Fruit fly (Drosophila melanogaster) whole organism, embryonic: ENCODE data around the gene CG4960.

Source experiments
- Atf3 ChIP-seq: fragments of 200-800 bp; sonication (Bioruptor generic); optimal IDR thresholded peaks from 3 replicates; lab custom pipeline; 2016; ENCODE audit warnings: missing biosample characterization, missing genetic modification characterization
- CG10959 ChIP-seq: fragments of 200-800 bp; sonication (Bioruptor generic); IDR thresholded peaks from 2 replicates; pipeline ENCODE4 v1.3.6; 2022; ENCODE audit warnings: missing biosample characterization, missing genetic modification characterization
- CG12155 ChIP-seq: fragments of 200-800 bp; sonication (Bioruptor generic); optimal IDR thresholded peaks from 3 replicates; lab custom pipeline; 2016; ENCODE audit warnings: missing biosample characterization, missing genetic modification characterization
- CG12391 ChIP-seq: fragments of 200-800 bp; sonication (Bioruptor generic); optimal IDR thresholded peaks from 3 replicates; lab custom pipeline; 2018; ENCODE audit warnings: missing biosample characterization, mild to moderate bottlenecking, missing genetic modification characterization, moderate library complexity
- CG14667 ChIP-seq: fragments of 200-800 bp; sonication (Bioruptor generic); IDR thresholded peaks from 2 replicates; pipeline ENCODE4 v1.3.6; 2022; ENCODE audit warnings: missing biosample characterization, missing genetic modification characterization
- CG14710 ChIP-seq: fragments of 200-800 bp; sonication (Bioruptor generic); optimal IDR thresholded peaks from 3 replicates; lab custom pipeline; 2019; ENCODE audit warnings: missing biosample characterization, mild to moderate bottlenecking, missing genetic modification characterization, moderate library complexity
- CG15269 ChIP-seq: fragments of 200-800 bp; sonication (Bioruptor generic); optimal IDR thresholded peaks from 2 replicates; lab custom pipeline; 2018; ENCODE audit warnings: missing biosample characterization, mild to moderate bottlenecking, missing genetic modification characterization, moderate library complexity
- CG17328 ChIP-seq: fragments of 200-800 bp; sonication (Bioruptor generic); IDR thresholded peaks from 2 replicates; pipeline ENCODE4 v1.3.6; 2022; ENCODE audit warnings: missing biosample characterization, missing genetic modification characterization
- CG18011 ChIP-seq: fragments of 200-800 bp; sonication (Bioruptor generic); optimal IDR thresholded peaks from 2 replicates; lab custom pipeline; 2017; ENCODE audit warnings: missing biosample characterization, missing genetic modification characterization, mild to moderate bottlenecking, moderate library complexity, missing genotype
- CG3065 ChIP-seq: fragments of 200-800 bp; sonication (Bioruptor generic); optimal IDR thresholded peaks from 2 replicates; lab custom pipeline; 2016; ENCODE audit warnings: missing biosample characterization, missing genetic modification characterization
- CG3163 ChIP-seq: fragments of 200-800 bp; sonication (Bioruptor generic); optimal IDR thresholded peaks from 3 replicates; lab custom pipeline; 2016; ENCODE audit warnings: missing biosample characterization, missing genetic modification characterization
- CG3407 ChIP-seq: fragments of 200-800 bp; sonication (Bioruptor generic); optimal IDR thresholded peaks from 2 replicates; lab custom pipeline; 2018; ENCODE audit warnings: missing biosample characterization, mild to moderate bottlenecking, missing genetic modification characterization
- CG8089 ChIP-seq: fragments of 200-800 bp; sonication (Bioruptor generic); optimal IDR thresholded peaks from 3 replicates; lab custom pipeline; 2016; ENCODE audit warnings: missing biosample characterization, missing genetic modification characterization
- CG8359 ChIP-seq: fragments of 200-800 bp; sonication (Bioruptor generic); optimal IDR thresholded peaks from 2 replicates; lab custom pipeline; 2017; ENCODE audit warnings: missing biosample characterization, mild to moderate bottlenecking, missing genetic modification characterization, borderline replicate concordance
- CG9817 ChIP-seq: fragments of 200-800 bp; sonication (Bioruptor generic); optimal IDR thresholded peaks from 2 replicates; lab custom pipeline; 2018; ENCODE audit warnings: missing biosample characterization, mild to moderate bottlenecking, missing genetic modification characterization, moderate library complexity
- Elba2 ChIP-seq: fragments of 200-800 bp; sonication (Bioruptor generic); optimal IDR thresholded peaks from 3 replicates; lab custom pipeline; 2016; ENCODE audit warnings: missing biosample characterization, missing genetic modification characterization
- H2.0 ChIP-seq: fragments of 200-800 bp; sonication (Bioruptor generic); IDR thresholded peaks from 2 replicates; pipeline ENCODE4 v1.3.6; 2022; ENCODE audit warnings: missing biosample characterization, missing genetic modification characterization
- Hand ChIP-seq: fragments of 200-800 bp; sonication (Bioruptor generic); optimal IDR thresholded peaks from 2 replicates; lab custom pipeline; 2017; ENCODE audit warnings: mild to moderate bottlenecking, missing biosample characterization, missing genetic modification reagents, missing genetic modification characterization
- Jarid2 ChIP-seq: fragments of 200-800 bp; sonication (Bioruptor generic); optimal IDR thresholded peaks from 3 replicates; lab custom pipeline; 2017; ENCODE audit warnings: mild to moderate bottlenecking, missing biosample characterization, missing genetic modification reagents, missing genetic modification characterization
- Max ChIP-seq: fragments of 200-800 bp; sonication (Bioruptor generic); optimal IDR thresholded peaks from 2 replicates; lab custom pipeline; 2016; ENCODE audit warnings: missing biosample characterization, mild to moderate bottlenecking, missing genetic modification characterization
- Mes4 ChIP-seq: fragments of 200-800 bp; sonication (Bioruptor generic); optimal IDR thresholded peaks from 2 replicates; lab custom pipeline; 2016; ENCODE audit warnings: missing biosample characterization, missing genetic modification characterization
- Mrtf ChIP-seq: fragments of 200-800 bp; sonication (Bioruptor generic); IDR thresholded peaks from 3 replicates; pipeline ENCODE4 v1.3.6; 2022; ENCODE audit warnings: missing biosample characterization, missing genetic modification characterization
- Vsx1 ChIP-seq: fragments of 200-800 bp; sonication (Bioruptor generic); optimal IDR thresholded peaks from 2 replicates; lab custom pipeline; 2017; ENCODE audit warnings: missing biosample characterization, mild to moderate bottlenecking, missing genetic modification characterization, missing genetic modification reagents
- crc ChIP-seq: fragments of 200-800 bp; sonication (Bioruptor generic); optimal IDR thresholded peaks from 2 replicates; lab custom pipeline; 2016; ENCODE audit warnings: missing biosample characterization, missing genetic modification characterization
- crol ChIP-seq: fragments of 200-800 bp; sonication (Bioruptor generic); IDR thresholded peaks from 2 replicates; pipeline ENCODE4 v1.3.6; 2022; ENCODE audit warnings: missing biosample characterization, missing genetic modification characterization
- dmrt11E ChIP-seq: fragments of 200-800 bp; sonication (Bioruptor generic); optimal IDR thresholded peaks from 3 replicates; lab custom pipeline; 2018; ENCODE audit warnings: missing biosample characterization, mild to moderate bottlenecking, missing genetic modification characterization, moderate library complexity
- dysf ChIP-seq: fragments of 200-800 bp; sonication (Bioruptor generic); IDR thresholded peaks from 3 replicates; pipeline ENCODE4 v1.3.6; 2022; ENCODE audit warnings: missing biosample characterization, missing genetic modification characterization
- exex ChIP-seq: fragments of 200-800 bp; sonication (Bioruptor generic); optimal IDR thresholded peaks from 4 replicates; lab custom pipeline; 2018; ENCODE audit warnings: missing biosample characterization, mild to moderate bottlenecking, missing genetic modification characterization, moderate library complexity
- jing ChIP-seq: fragments of 200-800 bp; sonication (Bioruptor generic); optimal IDR thresholded peaks from 2 replicates; lab custom pipeline; 2018; ENCODE audit warnings: missing biosample characterization, mild to moderate bottlenecking, missing genetic modification characterization
- pzg ChIP-seq: fragments of 200-800 bp; sonication (Bioruptor generic); optimal IDR thresholded peaks from 3 replicates; lab custom pipeline; 2018; ENCODE audit warnings: missing biosample characterization, mild to moderate bottlenecking, missing genetic modification characterization, moderate library complexity
- sens ChIP-seq: fragments of 200-800 bp; sonication (Bioruptor generic); peaks from one replicate; lab custom pipeline; 2016; ENCODE audit warnings: missing biosample characterization, missing genetic modification characterization
- sima ChIP-seq: fragments of 200-800 bp; sonication (Bioruptor generic); optimal IDR thresholded peaks from 2 replicates; lab custom pipeline; 2016; ENCODE audit warnings: missing biosample characterization, missing genetic modification characterization
- slp2 ChIP-seq: fragments of 200-800 bp; sonication (Bioruptor generic); optimal IDR thresholded peaks from 2 replicates; lab custom pipeline; 2016; ENCODE audit warnings: missing biosample characterization, missing genetic modification characterization
- unc-4 ChIP-seq: fragments of 200-800 bp; sonication (Bioruptor generic); IDR thresholded peaks from 2 replicates; pipeline ENCODE4 v1.3.6; 2022; ENCODE audit warnings: missing biosample characterization, missing genetic modification characterization; ENCODE audit not compliant: partially characterized antibody

The CG4960 gene

DNA sequence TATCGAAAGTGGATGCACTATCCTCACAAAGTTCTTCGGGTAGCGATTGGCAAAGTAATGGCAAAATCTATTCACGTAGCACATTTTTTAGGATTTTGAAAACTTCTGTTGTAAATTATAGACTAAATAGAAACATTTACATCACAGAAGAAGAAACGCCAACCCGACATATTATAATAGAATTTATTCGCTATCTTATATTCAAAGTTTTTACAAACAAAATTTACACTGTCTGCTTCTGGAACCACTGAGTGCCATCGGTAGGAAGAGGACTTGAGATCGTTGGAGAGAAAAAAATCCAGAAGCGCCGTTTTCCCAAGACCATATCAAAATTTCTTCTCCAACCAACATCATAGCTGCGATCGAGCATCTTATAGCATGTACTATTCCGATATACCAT, 10.0 kb downstream of the CG4960 start, which contains the start of gene CG17195:
CG17195 (minus strand) TSS at position 101 of the 400 bp plus-strand sequence.
- TF ChIP-seq CG18011 (GFP tag; lab: Kevin White, UChicago) (no peak), slp2 (no peak)

DNA sequence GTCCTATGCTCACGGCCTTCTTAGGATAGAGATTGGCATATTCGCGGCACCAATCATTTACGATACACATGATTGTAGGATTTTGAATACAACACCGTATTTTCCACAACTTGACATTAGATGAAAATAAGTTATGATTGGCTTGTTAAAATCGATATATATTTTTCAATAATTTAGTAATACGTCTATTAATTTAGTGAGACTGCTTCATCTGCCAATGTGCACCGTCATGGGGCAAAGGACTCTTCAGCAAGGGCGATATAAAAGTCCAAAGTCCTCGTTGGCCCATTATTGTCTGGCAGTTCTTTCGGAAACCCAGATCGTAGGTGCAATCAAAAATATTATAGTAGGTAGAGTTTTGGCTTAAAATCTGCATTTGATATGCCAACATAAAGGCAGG, 11.0 kb downstream of the CG4960 start, which contains the start of gene CG17196:
CG17196 (minus strand) TSS at position 101 of the 400 bp plus-strand sequence.
- no peak for TF ChIP-seq CG3065 (GFP tag; lab: Kevin White, UChicago)
- no peak for TF ChIP-seq sens (GFP tag; lab: Kevin White, UChicago)
- TF ChIP-seq sima: no peak
- TF ChIP-seq CG14710 (tag; lab: Kevin White, UChicago): no peak
- no peak for TF ChIP-seq jing (GFP tag; lab: Kevin White, UChicago)
- no peak for TF ChIP-seq unc-4 (GFP tag; lab: Robert Waterston, UW)
- TF ChIP-seq CG3163 (GFP tag; lab: Kevin White, UChicago): no peak
- TF ChIP-seq Mrtf: no peak
- TF ChIP-seq CG12155 (GFP tag; lab: Kevin White, UChicago): no peak

- TF ChIP-seq sima (no peak), Mes4 (GFP tag; lab: Kevin White, UChicago) (no peak), crol (no peak), CG17328 (no peak), exex (tag; lab: Kevin White, UChicago) (no peak), H2.0 (GFP tag; lab: Robert Waterston, UW) (no peak), Hand (GFP tag; lab: Kevin White, UChicago) (no peak), Max (GFP tag; lab: Kevin White, UChicago) (no peak), CG12391 (no peak), Elba2 (GFP tag; lab: Kevin White, UChicago) (no peak), dysf (GFP tag; lab: Robert Waterston, UW) (no peak), Jarid2 (GFP tag; lab: Kevin White, UChicago) (no peak), CG10959 (GFP tag; lab: Robert Waterston, UW) (no peak)
Observed at dm6 chr3R:25775269-25775668, 11.8 kb downstream of the CG4960 start, which contains the start of the genes CG17197 and CG17198. TSS of gene CG17197 (minus strand) at chr3R:25775369. TSS of gene CG17198 (minus strand) at chr3R:25775369.

- no peak for TF ChIP-seq crc (GFP tag; lab: Kevin White, UChicago)
- TF ChIP-seq pzg (GFP tag; lab: Kevin White, UChicago): no peak
- no peak for TF ChIP-seq CG3407 (GFP tag; lab: Kevin White, UChicago)
- TF ChIP-seq dmrt11E: no peak
- TF ChIP-seq CG14667 (GFP tag; lab: Robert Waterston, UW): no peak
- no peak for TF ChIP-seq Atf3 (GFP tag; lab: Kevin White, UChicago)
- no peak for TF ChIP-seq Vsx1 (GFP tag; lab: Kevin White, UChicago)
- no peak for TF ChIP-seq CG9817 (tag; lab: Kevin White, UChicago)
- no peak for TF ChIP-seq CG8089 (GFP tag; lab: Kevin White, UChicago)
Observed at dm6 chr3R:25763005-25763404, 24.1 kb downstream of the CG4960 start, which contains the start of gene LpR1. TSS of gene LpR1 (minus strand) at chr3R:25763105.

dm6 chr3R:25762005-25762764, 24.9 kb downstream of the CG4960 start:
- no peak for TF ChIP-seq Hand (GFP tag; lab: Kevin White, UChicago)
- no peak for TF ChIP-seq H2.0 (GFP tag; lab: Robert Waterston, UW)
- no peak for TF ChIP-seq CG15269 (tag; lab: Kevin White, UChicago)
- peak; percentile 93 for TF ChIP-seq CG8359 (GFP tag; lab: Kevin White, UChicago)
- TF ChIP-seq, all 482 proteins: peak for 1
